5 worm cellular contexts compared by ENCODE assay signal in the genomic region with DNA sequence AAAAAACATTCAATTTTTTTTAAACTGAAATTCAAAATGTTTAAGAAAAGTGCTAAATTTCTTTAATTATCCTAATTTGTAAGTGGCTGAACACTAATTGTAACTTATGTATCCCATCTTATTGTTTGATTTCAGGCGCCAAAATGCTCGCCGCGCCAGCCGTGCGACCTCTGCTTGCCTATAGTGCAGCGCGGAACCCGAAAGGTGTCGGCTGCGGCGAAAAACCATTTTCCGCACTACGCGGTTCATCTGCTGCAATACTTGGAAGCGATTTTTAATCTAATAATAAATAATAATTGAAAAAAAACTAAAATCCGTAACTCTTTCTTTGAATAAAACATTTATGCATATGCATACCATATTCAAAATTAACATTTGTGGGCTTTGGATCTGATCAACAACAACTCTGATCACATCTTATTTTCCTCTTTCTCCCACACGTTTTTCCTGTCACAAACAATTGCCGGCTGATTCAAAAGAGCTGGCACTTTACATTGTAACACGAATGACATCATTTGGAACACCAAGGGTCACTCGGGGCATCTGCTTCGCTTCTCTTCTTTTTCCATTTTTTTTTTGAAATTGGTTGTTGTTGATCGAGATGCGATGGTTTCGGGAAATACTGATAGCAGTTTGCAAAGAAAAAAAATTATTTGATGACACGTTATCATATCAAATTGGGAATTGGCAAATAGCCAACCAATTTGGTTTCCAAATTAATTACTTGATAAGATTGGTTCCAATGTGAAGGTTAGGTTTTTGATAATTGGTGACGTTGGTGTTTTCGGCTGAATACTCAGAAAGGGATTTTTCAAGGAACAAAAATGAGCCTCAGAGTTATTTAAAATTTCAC.
A peak's percentile ranks its signal among the peaks of the same experiment; 100 is the strongest.
TF ChIP-seq lines count a peak whose summit lies in the region.

No protein-coding gene starts in this region.

TF ChIP-seq in whole organism, L1 larva, 84 proteins besides CTCF, POLR2A, EP300 and RAD21 (continued from another document):
- peak in 5 of 6 experiments; percentile 37 to 81 (median 39) for TF ChIP-seq elt-3 (tag; optimal IDR thresholded peaks at IDR 0.05; lab: Kevin White, UChicago)
- peak; percentile 3 for TF ChIP-seq nhr-47 (tag; optimal IDR thresholded peaks at IDR 0.05; lab: Kevin White, UChicago)
- TF ChIP-seq snpc-4 (tag; optimal IDR thresholded peaks at IDR 0.05; lab: Kevin White, UChicago) = peak; percentile 96
- TF ChIP-seq swsn-7 (tag; optimal IDR thresholded peaks at IDR 0.05; lab: Kevin White, UChicago) = peak; percentile 11
- TF ChIP-seq lin-14 (GFP tag; optimal IDR thresholded peaks at IDR 0.05; lab: Kevin White, UChicago) = peak; percentile 31
- TF ChIP-seq pag-3 (tag; optimal IDR thresholded peaks at IDR 0.05; lab: Kevin White, UChicago; ENCODE audit: borderline replicate concordance, insufficient read depth) = peak; percentile 51
- peak; percentile 89 for TF ChIP-seq dsc-1 (tag; optimal IDR thresholded peaks at IDR 0.05; lab: Kevin White, UChicago)
- no peak for TF ChIP-seq nhr-77 (tag; optimal IDR thresholded peaks at IDR 0.05; lab: Kevin White, UChicago)
- no peak for TF ChIP-seq lir-3 (tag; optimal IDR thresholded peaks at IDR 0.05; lab: Kevin White, UChicago; ENCODE audit: poor library complexity)
TF ChIP-seq in whole organism, L1 larva: peak in this region for 11.

TF ChIP-seq in whole organism, L2 larva, 48 proteins besides CTCF, POLR2A, EP300 and RAD21 (continued from another document):
- TF ChIP-seq sma-3 (GFP tag; optimal IDR thresholded peaks at IDR 0.05; lab: Kevin White, UChicago) = peak; percentile 31
- peak; percentile 51 for TF ChIP-seq fos-1 (tag; optimal IDR thresholded peaks at IDR 0.05; lab: Kevin White, UChicago)
- no peak for TF ChIP-seq skn-1 (tag; optimal IDR thresholded peaks at IDR 0.05; lab: Kevin White, UChicago)
- TF ChIP-seq sma-9 (GFP tag; optimal IDR thresholded peaks at IDR 0.05; lab: Kevin White, UChicago) = peak; percentile 47
- no peak for TF ChIP-seq sma-9 (tag; optimal IDR thresholded peaks at IDR 0.05; lab: Kevin White, UChicago)
- TF ChIP-seq nhr-12 (tag; optimal IDR thresholded peaks at IDR 0.05; lab: Kevin White, UChicago) = no peak
- TF ChIP-seq sem-4 (tag; optimal IDR thresholded peaks at IDR 0.05; lab: Kevin White, UChicago) = peak; percentile 37
- peak; percentile 93 for TF ChIP-seq snpc-4 (tag; optimal IDR thresholded peaks at IDR 0.05; lab: Kevin White, UChicago)
- no peak for TF ChIP-seq lin-11 (tag; optimal IDR thresholded peaks at IDR 0.05; lab: Kevin White, UChicago)
- no peak for TF ChIP-seq ama-1 (optimal IDR thresholded peaks at IDR 0.05; lab: Kevin White, UChicago)
TF ChIP-seq in whole organism, L2 larva: peak in this region for 10.

TF ChIP-seq in whole organism, L3 larva, 47 proteins besides CTCF, POLR2A, EP300 and RAD21 (continued from another document):
- TF ChIP-seq egl-27 (tag; optimal IDR thresholded peaks at IDR 0.05; lab: Kevin White, UChicago) (no peak), pqm-1 (tag; optimal IDR thresholded peaks at IDR 0.05; lab: Kevin White, UChicago) (no peak), sea-2 (GFP tag; optimal IDR thresholded peaks at IDR 0.05; lab: Kevin White, UChicago) (no peak), aly-2 (tag; optimal IDR thresholded peaks at IDR 0.05; lab: Kevin White, UChicago) (no peak), elt-2 (tag; optimal IDR thresholded peaks at IDR 0.05; lab: Kevin White, UChicago) (peak; percentile 41), ZK546.5 (tag; optimal IDR thresholded peaks at IDR 0.05; lab: Kevin White, UChicago) (no peak), ama-1 (optimal IDR thresholded peaks at IDR 0.05; lab: Kevin White, UChicago) (no peak), lin-15B (tag; optimal IDR thresholded peaks at IDR 0.05; lab: Kevin White, UChicago) (no peak), pha-4 (tag; optimal IDR thresholded peaks at IDR 0.05; lab: Kevin White, UChicago) (peak; percentile 33), jun-1 (tag; optimal IDR thresholded peaks at IDR 0.05; lab: Kevin White, UChicago) (no peak), lin-39 (tag; optimal IDR thresholded peaks at IDR 0.05; lab: Kevin White, UChicago) (peak; percentile 25)

TF ChIP-seq in whole organism, L4 larva, 104 proteins besides CTCF, POLR2A, EP300 and RAD21 (continued from another document and continues in another):
- no peak for TF ChIP-seq gei-8 (GFP tag; optimal IDR thresholded peaks at IDR 0.05; lab: Kevin White, UChicago)
- TF ChIP-seq rbr-2 (tag; optimal IDR thresholded peaks at IDR 0.05; lab: Kevin White, UChicago) = no peak
- TF ChIP-seq hlh-30 (tag; optimal IDR thresholded peaks at IDR 0.05; lab: Kevin White, UChicago; ENCODE audit: insufficient read depth) = peak; percentile 26
- TF ChIP-seq nhr-102 (tag; optimal IDR thresholded peaks at IDR 0.05; lab: Kevin White, UChicago) = no peak
- peak; percentile 61 for TF ChIP-seq ceh-20 (GFP tag; IDR thresholded peaks at IDR 0.05; lab: Robert Waterston, UW)
- no peak for TF ChIP-seq daf-19 (GFP tag; conservative IDR thresholded peaks at IDR 0.05; lab: Robert Waterston, UW)
- TF ChIP-seq ceh-28 (tag; optimal IDR thresholded peaks at IDR 0.05; lab: Kevin White, UChicago) = no peak
- TF ChIP-seq sdz-12 (GFP tag; optimal IDR thresholded peaks at IDR 0.05; lab: Kevin White, UChicago) = no peak
- TF ChIP-seq cey-2 (tag; optimal IDR thresholded peaks at IDR 0.05; lab: Kevin White, UChicago; ENCODE audit: borderline replicate concordance, insufficient read depth) = no peak
- TF ChIP-seq lin-29 (GFP tag; IDR thresholded peaks at IDR 0.05; lab: Robert Waterston, UW) = no peak
- no peak for TF ChIP-seq zip-2 (tag; optimal IDR thresholded peaks at IDR 0.05; lab: Kevin White, UChicago)
- TF ChIP-seq zag-1 (tag; optimal IDR thresholded peaks at IDR 0.05; lab: Kevin White, UChicago) = no peak
- TF ChIP-seq snpc-4 (tag; optimal IDR thresholded peaks at IDR 0.05; lab: Kevin White, UChicago) = peak; percentile 79
- no peak for TF ChIP-seq egl-27 (tag; optimal IDR thresholded peaks at IDR 0.05; lab: Kevin White, UChicago)
- TF ChIP-seq zip-11 (GFP tag; IDR thresholded peaks at IDR 0.05; lab: Robert Waterston, UW) = no peak
- no peak for TF ChIP-seq zfp-3 (GFP tag; conservative IDR thresholded peaks at IDR 0.05; lab: Robert Waterston, UW)
- TF ChIP-seq nhr-42 (GFP tag; IDR thresholded peaks at IDR 0.05; lab: Robert Waterston, UW) = no peak
- no peak for TF ChIP-seq F10B5.3 (tag; optimal IDR thresholded peaks at IDR 0.05; lab: Kevin White, UChicago)
- no peak for TF ChIP-seq T26A8.4 (GFP tag; IDR thresholded peaks at IDR 0.05; lab: Robert Waterston, UW)
- TF ChIP-seq pqm-1 (tag; optimal IDR thresholded peaks at IDR 0.05; lab: Kevin White, UChicago) = peak; percentile 8
- TF ChIP-seq Y75B8A.6 (GFP tag; IDR thresholded peaks at IDR 0.05; lab: Robert Waterston, UW) = no peak
- no peak for TF ChIP-seq dpl-1 (GFP tag; optimal IDR thresholded peaks at IDR 0.05; lab: Kevin White, UChicago)
- no peak for TF ChIP-seq aly-2 (tag; optimal IDR thresholded peaks at IDR 0.05; lab: Kevin White, UChicago)
- no peak for TF ChIP-seq nhr-237 (tag; optimal IDR thresholded peaks at IDR 0.05; lab: Kevin White, UChicago)
- peak; percentile 71 for TF ChIP-seq tra-1 (GFP tag; IDR thresholded peaks at IDR 0.05; lab: Robert Waterston, UW)
- TF ChIP-seq F37D6.2 (tag; optimal IDR thresholded peaks at IDR 0.05; lab: Kevin White, UChicago) = no peak
- TF ChIP-seq Y105C5A.15 (GFP tag; IDR thresholded peaks at IDR 0.05; lab: Robert Waterston, UW) = no peak
- no peak for TF ChIP-seq arid-1 (GFP tag; conservative IDR thresholded peaks at IDR 0.05; lab: Robert Waterston, UW)
- TF ChIP-seq mdt-29 (GFP tag; IDR thresholded peaks at IDR 0.05; lab: Robert Waterston, UW) = no peak
- no peak for TF ChIP-seq jun-1 (tag; optimal IDR thresholded peaks at IDR 0.05; lab: Kevin White, UChicago)
- TF ChIP-seq attf-4 (tag; optimal IDR thresholded peaks at IDR 0.05; lab: Kevin White, UChicago) = no peak
- no peak for TF ChIP-seq daf-12 (tag; optimal IDR thresholded peaks at IDR 0.05; lab: Kevin White, UChicago)
- TF ChIP-seq F44E2.7 (GFP tag; IDR thresholded peaks at IDR 0.05; lab: Robert Waterston, UW) = no peak
- no peak for TF ChIP-seq nhr-25 (tag; optimal IDR thresholded peaks at IDR 0.05; lab: Kevin White, UChicago; ENCODE audit: borderline replicate concordance, insufficient read depth)
- TF ChIP-seq mxl-3 (GFP tag; optimal IDR thresholded peaks at IDR 0.05; lab: Kevin White, UChicago) = no peak
- TF ChIP-seq Y5F2A.4 (GFP tag; optimal IDR thresholded peaks at IDR 0.05; lab: Kevin White, UChicago) = no peak
- TF ChIP-seq lin-15B (tag; optimal IDR thresholded peaks at IDR 0.05; lab: Kevin White, UChicago) = no peak
- TF ChIP-seq Y48G9A.11 (GFP tag; IDR thresholded peaks at IDR 0.05; lab: Robert Waterston, UW) = no peak
- no peak for TF ChIP-seq F26F4.8 (GFP tag; conservative IDR thresholded peaks at IDR 0.05; lab: Robert Waterston, UW)
- TF ChIP-seq ces-1 (GFP tag; optimal IDR thresholded peaks at IDR 0.05; lab: Kevin White, UChicago) = no peak
- TF ChIP-seq madf-9 (GFP tag; conservative IDR thresholded peaks at IDR 0.05; lab: Robert Waterston, UW) = no peak
- TF ChIP-seq mxl-2 (GFP tag; conservative IDR thresholded peaks at IDR 0.05; lab: Robert Waterston, UW) = no peak
- no peak for TF ChIP-seq unc-130 (GFP tag; optimal IDR thresholded peaks at IDR 0.05; lab: Kevin White, UChicago)
- no peak for TF ChIP-seq unc-39 (tag; optimal IDR thresholded peaks at IDR 0.05; lab: Kevin White, UChicago)
- TF ChIP-seq nhr-10 (tag; optimal IDR thresholded peaks at IDR 0.05; lab: Kevin White, UChicago) = no peak
- TF ChIP-seq php-3 (GFP tag; IDR thresholded peaks at IDR 0.05; lab: Robert Waterston, UW) = no peak
- TF ChIP-seq ZK546.5 (tag; optimal IDR thresholded peaks at IDR 0.05; lab: Kevin White, UChicago) = no peak
- no peak for TF ChIP-seq skn-1 (tag; optimal IDR thresholded peaks at IDR 0.05; lab: Kevin White, UChicago)
- no peak for TF ChIP-seq aha-1 (tag; lab: Kevin White, UChicago)

TF ChIP-seq in whole organism, young adult, 124 proteins besides CTCF, POLR2A, EP300 and RAD21 (continued from another document):
- TF ChIP-seq snpc-3.4 (tag; optimal IDR thresholded peaks at IDR 0.05; lab: Kevin White, UChicago) (no peak), ceh-79 (tag; optimal IDR thresholded peaks at IDR 0.05; lab: Kevin White, UChicago) (no peak), let-607 (tag; optimal IDR thresholded peaks at IDR 0.05; lab: Kevin White, UChicago) (no peak), dpff-1 (tag; optimal IDR thresholded peaks at IDR 0.05; lab: Kevin White, UChicago) (no peak), snpc-1.1 (tag; optimal IDR thresholded peaks at IDR 0.05; lab: Kevin White, UChicago; ENCODE audit: insufficient read depth) (peak; percentile 82), F33H1.4 (GFP tag; IDR thresholded peaks at IDR 0.05; lab: Robert Waterston, UW) (no peak), F55B11.4 (tag; optimal IDR thresholded peaks at IDR 0.05; lab: Kevin White, UChicago; ENCODE audit: borderline replicate concordance, insufficient read depth) (no peak), repo-1 (tag; optimal IDR thresholded peaks at IDR 0.05; lab: Kevin White, UChicago) (no peak), fkh-3 (tag; optimal IDR thresholded peaks at IDR 0.05; lab: Kevin White, UChicago) (no peak), atf-7 (tag; optimal IDR thresholded peaks at IDR 0.05; lab: Kevin White, UChicago) (peak; percentile 59), madf-3 (GFP tag; IDR thresholded peaks at IDR 0.05; lab: Robert Waterston, UW) (no peak), sea-2 (GFP tag; IDR thresholded peaks at IDR 0.05; lab: Robert Waterston, UW) (no peak), chd-7 (tag; optimal IDR thresholded peaks at IDR 0.05; lab: Kevin White, UChicago) (no peak), F52B5.7 (tag; optimal IDR thresholded peaks at IDR 0.05; lab: Kevin White, UChicago) (no peak)
TF ChIP-seq in whole organism, young adult: peak in this region for 10.
